Worm (Caenorhabditis elegans) whole organism, L3 larva: Measurements from ENCODE around the gene cnd-1.

Experiments used
- R02D3.7 ChIP-seq: fragments of 150-350 bp; optimal IDR thresholded peaks from 2 replicates; lab custom pipeline; 2014; ENCODE audit warnings: missing biosample characterization, missing genetic modification characterization
- ZK546.5 ChIP-seq: sonication (generic microtip); optimal IDR thresholded peaks from 2 replicates; lab custom pipeline; 2017; ENCODE audit warnings: missing biosample characterization, missing genetic modification characterization
- aly-2 ChIP-seq: fragments of 150-350 bp; optimal IDR thresholded peaks from 2 replicates; lab custom pipeline; 2014; ENCODE audit warnings: missing biosample characterization, missing genetic modification characterization
- ama-1 ChIP-seq: fragments of 150-350 bp; optimal IDR thresholded peaks from 2 replicates; lab custom pipeline; 2018
- ceh-16 ChIP-seq: sonication (generic microtip); optimal IDR thresholded peaks from 2 replicates; lab custom pipeline; 2017; ENCODE audit warnings: missing biosample characterization, missing genetic modification characterization
- ceh-28 ChIP-seq: fragments of 150-350 bp; optimal IDR thresholded peaks from 2 replicates; lab custom pipeline; 2014; ENCODE audit warnings: missing biosample characterization, missing genetic modification reagents, missing genetic modification characterization
- ceh-82 ChIP-seq: fragments of 150-350 bp; optimal IDR thresholded peaks from 2 replicates; lab custom pipeline; 2014; ENCODE audit warnings: missing biosample characterization, missing genetic modification characterization
- ceh-9 ChIP-seq: sonication (generic microtip); optimal IDR thresholded peaks from 2 replicates; lab custom pipeline; 2018; ENCODE audit warnings: missing biosample characterization, missing genetic modification characterization
- daf-12 ChIP-seq: fragments of 150-350 bp; optimal IDR thresholded peaks from 2 replicates; lab custom pipeline; 2014; ENCODE audit warnings: missing biosample characterization, missing genetic modification reagents, missing genetic modification characterization
- egl-27 ChIP-seq: sonication (generic microtip); optimal IDR thresholded peaks from 4 replicates; lab custom pipeline; 2017; ENCODE audit warnings: missing biosample characterization, missing genetic modification reagents, missing genetic modification characterization
- egl-5 ChIP-seq: fragments of 150-350 bp; optimal IDR thresholded peaks from 2 replicates; lab custom pipeline; 2017; ENCODE audit warnings: missing biosample characterization, missing genetic modification reagents, missing genetic modification characterization, inconsistent platforms
- elt-1 ChIP-seq: fragments of 150-350 bp; optimal IDR thresholded peaks from 2 replicates; lab custom pipeline; 2014; ENCODE audit warnings: missing biosample characterization, missing genetic modification characterization
- elt-2 ChIP-seq: sonication (generic microtip); optimal IDR thresholded peaks from 2 replicates; lab custom pipeline; 2016; ENCODE audit warnings: missing genetic modification reagents, mild to moderate bottlenecking, missing genetic modification characterization, missing compliant biosample characterization
- elt-3 ChIP-seq, 3 experiments: fragments of 150-350 bp in 1 of 3; sonication (generic microtip) in 2 of 3; optimal IDR thresholded peaks; 2 replicates in 2 of 3; 4 replicates in 1 of 3; lab custom pipeline; 2014 to 2017; ENCODE audit warnings: missing biosample characterization in 3 of 3, missing genetic modification characterization in 3 of 3
- eor-1 ChIP-seq, 2 experiments: fragments of 150-350 bp; optimal IDR thresholded peaks; 2 replicates each; lab custom pipeline; 2014 to 2018; ENCODE audit warnings: missing biosample characterization in 2 of 2, missing genetic modification characterization in 2 of 2
- fkh-10 ChIP-seq: sonication (generic microtip); optimal IDR thresholded peaks from 2 replicates; lab custom pipeline; 2017; ENCODE audit warnings: missing biosample characterization, missing genetic modification reagents, missing genetic modification characterization
- fkh-2 ChIP-seq: fragments of 150-350 bp; optimal IDR thresholded peaks from 2 replicates; lab custom pipeline; 2014; ENCODE audit warnings: missing biosample characterization, missing genetic modification reagents, missing genetic modification characterization
- fos-1 ChIP-seq: fragments of 150-350 bp; optimal IDR thresholded peaks from 2 replicates; lab custom pipeline; 2014; ENCODE audit warnings: missing biosample characterization, missing genetic modification characterization
- hmg-11 ChIP-seq: sonication (generic microtip); optimal IDR thresholded peaks from 2 replicates; lab custom pipeline; 2016; ENCODE audit warnings: missing genetic modification characterization, missing compliant biosample characterization
- jun-1 ChIP-seq: fragments of 150-350 bp; optimal IDR thresholded peaks from 2 replicates; lab custom pipeline; 2014; ENCODE audit warnings: missing biosample characterization, missing genetic modification reagents, missing genetic modification characterization
- lin-15B ChIP-seq: fragments of 150-350 bp; optimal IDR thresholded peaks from 2 replicates; lab custom pipeline; 2014; ENCODE audit warnings: missing biosample characterization, missing genetic modification characterization
- lin-39 ChIP-seq: fragments of 150-350 bp; optimal IDR thresholded peaks from 2 replicates; lab custom pipeline; 2018; ENCODE audit warnings: missing biosample characterization, missing genetic modification reagents, missing genetic modification characterization
- lsy-12 ChIP-seq: sonication (generic microtip); optimal IDR thresholded peaks from 2 replicates; lab custom pipeline; 2016; ENCODE audit warnings: mild to moderate bottlenecking, missing genetic modification characterization, missing compliant biosample characterization
- mdl-1 ChIP-seq: fragments of 150-350 bp; optimal IDR thresholded peaks from 2 replicates; lab custom pipeline; 2014; ENCODE audit warnings: missing biosample characterization, missing genetic modification characterization
- mml-1 ChIP-seq: fragments of 150-350 bp; sonication (generic microtip); optimal IDR thresholded peaks from 3 replicates; lab custom pipeline; 2014; ENCODE audit warnings: missing biosample characterization, missing genetic modification characterization
- nfya-1 ChIP-seq: sonication (generic microtip); optimal IDR thresholded peaks from 2 replicates; lab custom pipeline; 2017; ENCODE audit warnings: missing genetic modification characterization, mild to moderate bottlenecking, missing compliant biosample characterization, antibody characterized with exemption, moderate library complexity; ENCODE audit not compliant: insufficient read depth
- nhr-11 ChIP-seq: fragments of 150-350 bp; optimal IDR thresholded peaks from 2 replicates; lab custom pipeline; 2014; ENCODE audit warnings: missing biosample characterization, missing genetic modification characterization
- nhr-12 ChIP-seq: fragments of 150-350 bp; optimal IDR thresholded peaks from 2 replicates; lab custom pipeline; 2014; ENCODE audit warnings: missing biosample characterization, missing genetic modification characterization
- nhr-23 ChIP-seq: fragments of 150-350 bp; optimal IDR thresholded peaks from 2 replicates; lab custom pipeline; 2014; ENCODE audit warnings: missing biosample characterization, missing genetic modification reagents, missing genetic modification characterization
- nhr-237 ChIP-seq: fragments of 150-350 bp; optimal IDR thresholded peaks from 2 replicates; lab custom pipeline; 2014; ENCODE audit warnings: missing biosample characterization, missing genetic modification characterization
- nhr-25 ChIP-seq: sonication (generic microtip); optimal IDR thresholded peaks from 2 replicates; lab custom pipeline; 2017; ENCODE audit warnings: missing biosample characterization, missing genetic modification characterization
- nhr-28 ChIP-seq: fragments of 150-350 bp; optimal IDR thresholded peaks from 2 replicates; lab custom pipeline; 2014; ENCODE audit warnings: missing biosample characterization, missing genetic modification characterization
- nhr-43 ChIP-seq: sonication (generic microtip); optimal IDR thresholded peaks from 2 replicates; lab custom pipeline; 2016; ENCODE audit warnings: mild to moderate bottlenecking, missing genetic modification characterization, missing compliant biosample characterization; ENCODE audit not compliant: poor library complexity, severe bottlenecking
- nhr-67 ChIP-seq: fragments of 150-350 bp; optimal IDR thresholded peaks from 2 replicates; lab custom pipeline; 2014; ENCODE audit warnings: missing biosample characterization, missing genetic modification characterization
- nhr-76 ChIP-seq: fragments of 150-350 bp; sonication (generic microtip); optimal IDR thresholded peaks from 5 replicates; lab custom pipeline; 2014; ENCODE audit warnings: missing biosample characterization, missing genetic modification characterization
- nhr-77 ChIP-seq: fragments of 150-350 bp; optimal IDR thresholded peaks from 2 replicates; lab custom pipeline; 2014; ENCODE audit warnings: missing biosample characterization, missing genetic modification characterization
- pha-4 ChIP-seq: fragments of 150-350 bp; optimal IDR thresholded peaks from 2 replicates; lab custom pipeline; 2014; ENCODE audit warnings: missing biosample characterization, missing genetic modification reagents, missing genetic modification characterization
- pqm-1 ChIP-seq: fragments of 150-350 bp; optimal IDR thresholded peaks from 2 replicates; lab custom pipeline; 2017; ENCODE audit warnings: missing biosample characterization, missing genetic modification characterization, inconsistent platforms
- sea-2 ChIP-seq: fragments of 150-350 bp; sonication (generic microtip); optimal IDR thresholded peaks from 4 replicates; lab custom pipeline; 2014; ENCODE audit warnings: missing biosample characterization, missing genetic modification reagents, missing genetic modification characterization
- skn-1 ChIP-seq: fragments of 150-350 bp; optimal IDR thresholded peaks from 2 replicates; lab custom pipeline; 2014; ENCODE audit warnings: missing biosample characterization, missing genetic modification characterization
- snpc-4 ChIP-seq: fragments of 150-350 bp; optimal IDR thresholded peaks from 2 replicates; lab custom pipeline; 2014; ENCODE audit warnings: missing biosample characterization, missing genetic modification characterization
- tbx-2 ChIP-seq: sonication (generic microtip); optimal IDR thresholded peaks from 2 replicates; lab custom pipeline; 2016; ENCODE audit warnings: mild to moderate bottlenecking, missing genetic modification characterization, missing compliant biosample characterization
- unc-39 ChIP-seq: sonication (generic microtip); optimal IDR thresholded peaks from 4 replicates; lab custom pipeline; 2017; ENCODE audit warnings: missing biosample characterization, missing genetic modification characterization
- unc-62 ChIP-seq: fragments of 150-350 bp; sonication (generic microtip); optimal IDR thresholded peaks from 4 replicates; lab custom pipeline; 2014; ENCODE audit warnings: missing biosample characterization, missing genetic modification reagents, missing genetic modification characterization
- zag-1 ChIP-seq: fragments of 150-350 bp; optimal IDR thresholded peaks from 2 replicates; lab custom pipeline; 2014; ENCODE audit warnings: missing biosample characterization, missing genetic modification characterization
- ztf-11 ChIP-seq: fragments of 150-350 bp; optimal IDR thresholded peaks from 2 replicates; lab custom pipeline; 2014; ENCODE audit warnings: missing biosample characterization, missing genetic modification characterization
- ztf-4 ChIP-seq: fragments of 150-350 bp; optimal IDR thresholded peaks from 2 replicates; lab custom pipeline; 2014; ENCODE audit warnings: missing biosample characterization, missing genetic modification characterization

cnd-1 gene

ce11 chrIII:5202641-5203040 is 41.8 kb downstream of the cnd-1 start:
- TF ChIP-seq ceh-28 (peak; percentile 60), nhr-67 (tag; lab: Kevin White, UChicago) (no peak), zag-1 (tag; lab: Kevin White, UChicago) (no peak), lsy-12 (tag; lab: Kevin White, UChicago) (peak; percentile 48), nfya-1 (tag; lab: Kevin White, UChicago) (peak; percentile 73), elt-2 (tag; lab: Kevin White, UChicago) (peak; percentile 80), elt-1 (peak; percentile 34), unc-39 (no peak), daf-12 (tag; lab: Kevin White, UChicago) (no peak), hmg-11 (tag; lab: Kevin White, UChicago) (peak; percentile 29), nhr-43 (peak; percentile 78), egl-27 (no peak), unc-62 (GFP tag; lab: Kevin White, UChicago) (no peak), pqm-1 (tag; lab: Kevin White, UChicago) (peak; percentile 89), fkh-2 (tag; lab: Kevin White, UChicago) (no peak), elt-3 (tag; optimal IDR thresholded peaks at IDR 0.05; lab: Kevin White, UChicago) (peak in 1 of 3 experiments; percentile 20), pha-4 (tag; lab: Kevin White, UChicago) (peak; percentile 85), nhr-23 (tag; lab: Kevin White, UChicago) (peak; percentile 44), mml-1 (tag; lab: Kevin White, UChicago) (no peak), jun-1 (tag; lab: Kevin White, UChicago) (peak; percentile 79), skn-1 (tag; lab: Kevin White, UChicago) (no peak), nhr-28 (tag; lab: Kevin White, UChicago) (no peak), snpc-4 (peak; percentile 30), lin-15B (peak; percentile 12), nhr-25 (tag; lab: Kevin White, UChicago) (peak; percentile 81), mdl-1 (no peak), ama-1 (lab: Kevin White, UChicago) (no peak)

DNA sequence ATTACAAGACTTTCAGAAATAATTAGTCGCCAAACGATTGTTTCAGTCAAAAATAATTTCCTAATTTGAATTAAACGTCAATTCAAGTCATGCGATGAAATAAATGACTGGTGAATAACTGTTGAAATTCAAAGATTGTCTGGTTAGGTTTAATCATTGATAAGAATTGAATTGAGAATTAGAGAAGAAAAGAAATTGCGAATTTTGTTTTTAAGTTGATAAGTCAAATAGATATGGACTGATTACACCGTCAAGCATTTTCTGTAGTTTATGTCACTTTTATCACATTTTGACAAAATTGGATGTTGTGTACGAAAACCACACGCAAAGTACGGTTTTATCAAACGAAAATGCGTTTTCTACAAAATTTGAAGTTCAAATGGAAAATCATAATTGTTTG is 43.2 kb downstream of the cnd-1 start:
- TF ChIP-seq ZK546.5, result no peak
- no peak for TF ChIP-seq ztf-11 (tag; lab: Kevin White, UChicago)
- no peak for TF ChIP-seq nhr-12 (tag; lab: Kevin White, UChicago)
- no peak for TF ChIP-seq mml-1 (tag; lab: Kevin White, UChicago)
- no peak for TF ChIP-seq nfya-1 (tag; lab: Kevin White, UChicago)
- TF ChIP-seq skn-1 (tag; lab: Kevin White, UChicago), result no peak
- no peak for TF ChIP-seq egl-27
- TF ChIP-seq nhr-25 (tag; lab: Kevin White, UChicago), result no peak
- no peak for TF ChIP-seq nhr-76 (tag; lab: Kevin White, UChicago)
- peak; percentile 97 for TF ChIP-seq elt-2 (tag; lab: Kevin White, UChicago)
- TF ChIP-seq nhr-77, result no peak
- no peak for TF ChIP-seq nhr-67 (tag; lab: Kevin White, UChicago)
- no peak for TF ChIP-seq tbx-2 (tag; lab: Kevin White, UChicago)
- no peak for TF ChIP-seq eor-1 (tag; optimal IDR thresholded peaks at IDR 0.05; lab: Kevin White, UChicago)
- TF ChIP-seq unc-39, result no peak
- TF ChIP-seq ama-1 (lab: Kevin White, UChicago), result no peak
- TF ChIP-seq aly-2, result no peak
- TF ChIP-seq daf-12 (tag; lab: Kevin White, UChicago), result no peak
- TF ChIP-seq nhr-43, result no peak
- TF ChIP-seq ceh-16 (tag; lab: Kevin White, UChicago), result no peak
- no peak for TF ChIP-seq lin-39
- no peak for TF ChIP-seq hmg-11 (tag; lab: Kevin White, UChicago)
- no peak for TF ChIP-seq nhr-28 (tag; lab: Kevin White, UChicago)
- no peak for TF ChIP-seq fkh-2 (tag; lab: Kevin White, UChicago)
- TF ChIP-seq fkh-10, result no peak
- no peak for TF ChIP-seq fos-1 (tag; lab: Kevin White, UChicago)
- TF ChIP-seq nhr-237 (tag; lab: Kevin White, UChicago), result no peak
- TF ChIP-seq snpc-4, result no peak
- no peak for TF ChIP-seq sea-2 (GFP tag; lab: Kevin White, UChicago)
- no peak for TF ChIP-seq nhr-11
- no peak for TF ChIP-seq R02D3.7
- TF ChIP-seq mdl-1, result no peak
- TF ChIP-seq elt-1, result no peak
- TF ChIP-seq ceh-9, result no peak
- TF ChIP-seq pha-4 (tag; lab: Kevin White, UChicago), result peak; percentile 76
- TF ChIP-seq elt-3 (tag; optimal IDR thresholded peaks at IDR 0.05; lab: Kevin White, UChicago), result peak in 2 of 3 experiments; percentile 42 to 64
- TF ChIP-seq ztf-4, result no peak
- TF ChIP-seq jun-1 (tag; lab: Kevin White, UChicago), result peak; percentile 45
- no peak for TF ChIP-seq egl-5 (tag; lab: Kevin White, UChicago)
- TF ChIP-seq ceh-28, result peak; percentile 2
- peak; percentile 9 for TF ChIP-seq nhr-23 (tag; lab: Kevin White, UChicago)
- no peak for TF ChIP-seq zag-1 (tag; lab: Kevin White, UChicago)
- TF ChIP-seq unc-62 (GFP tag; lab: Kevin White, UChicago), result no peak
- TF ChIP-seq lsy-12 (tag; lab: Kevin White, UChicago), result no peak
- TF ChIP-seq pqm-1 (tag; lab: Kevin White, UChicago), result peak; percentile 98
- no peak for TF ChIP-seq ceh-82
- no peak for TF ChIP-seq lin-15B
- TF ChIP-seq, all 47 proteins: peak for 7
